Fruit fly (Drosophila melanogaster) Kc167 (cell line): ENCODE data around the gene Orct2.

Source experiments
- Myc ChIP-seq: fragments of >200 bp; optimal IDR thresholded peaks from 2 replicates; lab custom pipeline; 2017; ENCODE audit warnings: missing external identifiers
- h ChIP-seq: fragments of >200 bp; optimal IDR thresholded peaks from 3 replicates; lab custom pipeline; 2018; ENCODE audit warnings: missing external identifiers

- TF ChIP-seq h (lab: Kevin White, UChicago) (no peak), Myc (no peak)
Measured at dm6 chr3R:24298534-24298936, 25.7 kb downstream of the Orct2 start.
